Worm (Caenorhabditis elegans): Measurements from ENCODE around the gene srbc-25.

The srbc-25 gene

DNA sequence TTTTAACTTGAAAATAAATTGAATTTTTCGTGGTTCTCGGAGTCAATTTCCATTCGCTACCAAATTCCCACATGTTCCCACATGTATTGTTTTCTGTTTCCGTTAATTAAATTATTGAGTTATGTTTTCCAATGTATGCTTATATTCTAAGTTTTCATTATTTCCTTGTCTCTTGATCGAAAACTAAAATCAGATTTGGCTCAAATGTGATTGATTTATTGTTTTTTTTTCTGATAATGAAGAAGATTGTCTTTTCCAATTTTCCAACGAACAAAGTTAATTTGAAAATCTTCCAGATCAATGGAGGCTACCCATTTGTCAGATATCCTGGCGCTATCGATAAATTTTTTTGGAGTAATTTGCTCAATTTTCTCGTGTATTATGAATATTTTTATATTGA, at the start of gene srbc-25:
Gene srbc-25 (plus strand): TSS at position 301 of the 400 bp plus-strand sequence.
- TF ChIP-seq fos-1 (tag; optimal IDR thresholded peaks at IDR 0.05) (no peak), ceh-82 (tag; optimal IDR thresholded peaks at IDR 0.05) (no peak), tbx-2 (tag; optimal IDR thresholded peaks at IDR 0.05) (no peak), nhr-23 (tag; optimal IDR thresholded peaks at IDR 0.05) (no peak), nhr-43 (tag; optimal IDR thresholded peaks at IDR 0.05; ENCODE audit: poor library complexity, severe bottlenecking) (no peak), ztf-11 (tag; optimal IDR thresholded peaks at IDR 0.05) (no peak), nhr-25 (tag; optimal IDR thresholded peaks at IDR 0.05) (no peak), nfya-1 (tag; optimal IDR thresholded peaks at IDR 0.05; ENCODE audit: insufficient read depth) (no peak), ztf-4 (tag; optimal IDR thresholded peaks at IDR 0.05) (no peak)

DNA sequence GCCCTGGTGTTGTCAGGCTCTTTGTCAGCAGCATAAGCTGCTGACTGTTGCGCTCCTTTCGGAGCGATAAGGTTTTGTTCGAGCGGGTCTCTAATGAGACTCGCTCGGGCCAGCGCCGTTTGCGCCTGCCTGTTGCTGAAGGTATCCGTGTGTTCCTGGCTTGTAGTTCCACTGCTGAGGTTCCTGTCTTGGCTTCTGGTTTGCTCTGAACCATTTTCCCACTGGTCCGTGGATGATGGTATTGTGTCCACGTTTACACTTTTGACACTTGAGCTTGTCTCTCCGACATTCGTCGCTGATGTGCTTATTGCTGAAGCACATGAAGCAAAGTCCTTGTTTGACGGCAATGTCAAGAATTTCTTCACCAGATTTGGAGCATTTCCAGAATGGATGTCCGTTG, 22.5 kb upstream of the srbc-25 start:
- no peak for TF ChIP-seq fos-1 (tag; optimal IDR thresholded peaks at IDR 0.05)
- no peak for TF ChIP-seq unc-39 (tag; optimal IDR thresholded peaks at IDR 0.05)
- no peak for TF ChIP-seq egl-27 (tag; optimal IDR thresholded peaks at IDR 0.05)
- no peak for TF ChIP-seq ceh-16 (tag; optimal IDR thresholded peaks at IDR 0.05)
- no peak for TF ChIP-seq pha-4 (tag; optimal IDR thresholded peaks at IDR 0.05)
- no peak for TF ChIP-seq ceh-9 (tag; optimal IDR thresholded peaks at IDR 0.05)
- TF ChIP-seq ztf-4 (tag; optimal IDR thresholded peaks at IDR 0.05): no peak
- TF ChIP-seq ZK546.5 (tag; optimal IDR thresholded peaks at IDR 0.05): no peak
- no peak for TF ChIP-seq elt-2 (tag; optimal IDR thresholded peaks at IDR 0.05)
- no peak for TF ChIP-seq tbx-2 (tag; optimal IDR thresholded peaks at IDR 0.05)
- TF ChIP-seq ztf-11 (tag; optimal IDR thresholded peaks at IDR 0.05): no peak
- no peak for TF ChIP-seq pqm-1 (tag; optimal IDR thresholded peaks at IDR 0.05)
- TF ChIP-seq ama-1 (optimal IDR thresholded peaks at IDR 0.05): no peak
- no peak for TF ChIP-seq nhr-76 (tag; optimal IDR thresholded peaks at IDR 0.05)
- TF ChIP-seq elt-1 (tag; optimal IDR thresholded peaks at IDR 0.05): no peak
- TF ChIP-seq ceh-82 (tag; optimal IDR thresholded peaks at IDR 0.05): no peak
- TF ChIP-seq nhr-11 (tag; optimal IDR thresholded peaks at IDR 0.05): no peak
- TF ChIP-seq hmg-11 (tag; optimal IDR thresholded peaks at IDR 0.05): no peak
- no peak for TF ChIP-seq lsy-12 (tag; optimal IDR thresholded peaks at IDR 0.05)
- no peak for TF ChIP-seq eor-1 (tag; optimal IDR thresholded peaks at IDR 0.05)

DNA sequence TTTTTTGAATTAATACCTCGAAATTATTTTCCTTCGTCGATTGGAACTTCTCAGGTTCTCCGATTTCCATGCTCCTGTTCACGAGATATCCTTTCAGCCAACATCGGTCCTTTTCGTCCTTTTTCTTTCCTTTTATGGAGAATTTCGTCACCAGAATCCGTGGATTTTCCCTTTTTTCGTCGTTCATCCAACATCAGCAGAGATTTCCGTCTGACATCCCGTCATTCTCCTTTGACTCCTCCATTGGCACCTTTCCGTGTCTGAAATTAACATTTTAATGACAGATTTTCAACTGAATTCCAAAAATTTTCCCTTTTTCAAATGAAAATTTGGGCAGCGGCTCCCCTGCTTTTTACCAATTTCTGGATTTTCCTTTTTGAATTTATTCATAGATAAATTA, 18.9 kb upstream of the srbc-25 start:
- TF ChIP-seq snpc-4 (tag; optimal IDR thresholded peaks at IDR 0.05) (no peak), elt-2 (tag; optimal IDR thresholded peaks at IDR 0.05) (no peak), elt-3 (tag; optimal IDR thresholded peaks at IDR 0.05) (no peak), hmg-11 (tag; optimal IDR thresholded peaks at IDR 0.05) (no peak), unc-39 (tag; optimal IDR thresholded peaks at IDR 0.05) (no peak), sea-2 (GFP tag; optimal IDR thresholded peaks at IDR 0.05) (no peak), egl-5 (tag; optimal IDR thresholded peaks at IDR 0.05) (no peak), nhr-76 (tag; optimal IDR thresholded peaks at IDR 0.05) (no peak), nhr-237 (tag; optimal IDR thresholded peaks at IDR 0.05) (no peak), unc-62 (GFP tag; optimal IDR thresholded peaks at IDR 0.05) (no peak), ZK546.5 (tag; optimal IDR thresholded peaks at IDR 0.05) (no peak), nhr-23 (tag; optimal IDR thresholded peaks at IDR 0.05) (no peak), nhr-11 (tag; optimal IDR thresholded peaks at IDR 0.05) (no peak)

DNA sequence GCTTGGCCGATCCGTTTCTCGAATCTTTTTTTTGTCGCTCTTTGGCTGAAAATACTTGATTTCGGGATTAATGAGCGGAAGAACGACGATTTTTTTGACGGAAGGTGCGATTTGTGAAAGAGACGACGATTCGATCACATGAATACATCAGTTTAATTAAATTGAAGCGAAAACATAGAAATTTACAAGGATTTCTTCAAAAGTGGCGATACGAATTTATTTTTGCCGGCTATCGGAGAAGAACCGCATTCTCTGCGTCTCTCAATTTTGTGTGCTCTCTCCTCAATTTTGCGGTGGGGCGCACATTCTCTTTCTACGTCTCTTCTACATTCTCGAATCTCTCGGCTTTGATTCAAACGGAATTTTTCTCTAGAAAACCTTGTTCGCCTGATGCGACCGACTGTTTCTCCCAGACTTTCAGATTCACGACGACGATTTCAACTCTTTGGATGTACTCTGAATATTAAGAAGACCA, 18.4 kb upstream of the srbc-25 start, which contains the start of gene F40D4.17:
Gene F40D4.17 (minus strand): TSS at position 51 of the 475 bp plus-strand sequence.
- no peak for TF ChIP-seq ztf-4 (tag; optimal IDR thresholded peaks at IDR 0.05)
- no peak for TF ChIP-seq nhr-11 (tag; optimal IDR thresholded peaks at IDR 0.05)
- TF ChIP-seq mml-1 (tag; optimal IDR thresholded peaks at IDR 0.05): no peak
- TF ChIP-seq snpc-4 (tag; optimal IDR thresholded peaks at IDR 0.05): no peak
- TF ChIP-seq elt-1 (tag; optimal IDR thresholded peaks at IDR 0.05): no peak
- no peak for TF ChIP-seq nhr-23 (tag; optimal IDR thresholded peaks at IDR 0.05)
- no peak for TF ChIP-seq ceh-28 (tag; optimal IDR thresholded peaks at IDR 0.05)
- TF ChIP-seq egl-27 (tag; optimal IDR thresholded peaks at IDR 0.05): no peak
- no peak for TF ChIP-seq egl-5 (tag; optimal IDR thresholded peaks at IDR 0.05)
- no peak for TF ChIP-seq nhr-237 (tag; optimal IDR thresholded peaks at IDR 0.05)
- no peak for TF ChIP-seq sea-2 (GFP tag; optimal IDR thresholded peaks at IDR 0.05)
- TF ChIP-seq lin-15B (tag; optimal IDR thresholded peaks at IDR 0.05): no peak
- no peak for TF ChIP-seq elt-3 (tag; optimal IDR thresholded peaks at IDR 0.05)
- no peak for TF ChIP-seq fkh-10 (GFP tag; optimal IDR thresholded peaks at IDR 0.05)
- TF ChIP-seq elt-2 (tag; optimal IDR thresholded peaks at IDR 0.05): no peak
- no peak for TF ChIP-seq nfya-1 (tag; optimal IDR thresholded peaks at IDR 0.05; ENCODE audit: insufficient read depth)
- no peak for TF ChIP-seq mdl-1 (tag; optimal IDR thresholded peaks at IDR 0.05)
